Fruit fly (Drosophila melanogaster): ENCODE data around the gene Ccdc58.

DNA sequence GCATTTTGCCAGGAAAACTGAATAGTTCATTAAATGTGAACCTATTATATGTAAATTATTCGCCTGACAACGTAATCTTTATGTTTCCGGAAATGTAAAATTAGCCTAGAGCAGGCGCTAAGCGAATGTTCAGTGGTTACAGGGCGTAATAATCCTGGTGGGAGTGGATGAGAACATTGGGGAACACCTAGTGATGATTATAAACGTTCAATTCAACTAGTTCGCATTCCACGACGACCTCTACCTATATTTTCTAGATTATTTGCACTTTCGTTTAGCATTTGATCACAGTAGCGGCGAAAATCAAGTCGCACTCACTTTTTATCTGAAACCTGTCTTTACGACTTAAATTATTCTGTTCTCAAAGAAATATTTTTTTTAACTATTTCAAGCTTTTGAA is 2.5 kb downstream of the Ccdc58 start:
- TF ChIP-seq Clk (GFP tag; optimal IDR thresholded peaks at IDR 0.05): no peak
- no peak for TF ChIP-seq bab1 (GFP tag; optimal IDR thresholded peaks at IDR 0.05)
- TF ChIP-seq CG12768 (GFP tag; optimal IDR thresholded peaks at IDR 0.05): no peak
- TF ChIP-seq tj (GFP tag; optimal IDR thresholded peaks at IDR 0.05): no peak
- TF ChIP-seq Crg-1 (GFP tag; optimal IDR thresholded peaks at IDR 0.05): no peak
- no peak for TF ChIP-seq CG14711 (tag; optimal IDR thresholded peaks at IDR 0.05)
- no peak for TF ChIP-seq cnc (optimal IDR thresholded peaks at IDR 0.05)
- no peak for TF ChIP-seq kay (GFP tag; ENCODE audit: borderline replicate concordance)
- no peak for TF ChIP-seq Hr96 (GFP tag; optimal IDR thresholded peaks at IDR 0.05)
- no peak for TF ChIP-seq Mnt (GFP tag; optimal IDR thresholded peaks at IDR 0.05)
- no peak for TF ChIP-seq pad (GFP tag; optimal IDR thresholded peaks at IDR 0.05)
- TF ChIP-seq ovo (GFP tag; optimal IDR thresholded peaks at IDR 0.05): no peak
